Fruit fly (Drosophila melanogaster): ENCODE results near the gene sav.

DNA sequence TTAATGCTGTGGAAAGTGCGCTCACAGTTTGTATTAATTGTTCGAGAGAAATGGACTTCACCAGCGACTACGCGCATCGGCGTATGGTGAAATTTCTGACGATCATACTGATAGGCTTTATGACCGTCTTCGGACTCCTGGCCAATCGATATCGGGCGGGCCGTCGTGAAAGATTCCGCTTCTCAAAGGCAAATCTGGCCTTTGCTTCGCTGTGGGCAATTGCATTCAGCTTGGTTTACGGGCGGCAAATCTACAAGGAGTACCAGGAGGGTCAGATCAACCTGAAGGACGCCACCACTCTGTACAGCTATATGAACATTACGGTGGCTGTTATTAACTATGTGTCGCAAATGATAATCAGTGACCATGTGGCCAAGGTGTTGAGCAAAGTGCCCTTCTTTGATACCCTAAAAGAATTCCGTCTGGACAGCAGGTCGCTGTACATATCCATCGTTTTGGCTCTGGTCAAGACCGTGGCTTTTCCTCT, 9.4 kb downstream of the sav start, which contains the start of gene Gr94a:
- TF ChIP-seq psq (GFP tag; optimal IDR thresholded peaks at IDR 0.05) (no peak), Hnf4 (GFP tag; optimal IDR thresholded peaks at IDR 0.05) (no peak), CrebA (GFP tag; optimal IDR thresholded peaks at IDR 0.05; ENCODE audit: borderline replicate concordance) (no peak), OdsH (GFP tag; optimal IDR thresholded peaks at IDR 0.05) (no peak), CG9705 (GFP tag; optimal IDR thresholded peaks at IDR 0.05) (no peak)

Measured in whole organism, wandering third instar larva.